Worm (Caenorhabditis elegans) whole organism, midembryonic: Measurements from ENCODE around the gene Y32B12B.1.
"Not testable (repeated sequence)": the region's sequence is repeated elsewhere in the genome, so short reads cannot be mapped to it uniquely, and the experiment has no call there.

Experiments
- T22C8.4 ChIP-seq: fragments of 200-800 bp; sonication (Bioruptor generic); IDR thresholded peaks from 2 replicates; pipeline ENCODE4 v1.3.6; 2022; ENCODE audit warnings: missing genetic modification characterization, missing compliant biosample characterization
- cog-1 ChIP-seq: sonication (generic microtip); optimal IDR thresholded peaks from 2 replicates; lab custom pipeline; 2016; ENCODE audit warnings: missing genetic modification characterization, missing compliant biosample characterization
- flt-1 ChIP-seq: fragments of 200-800 bp; sonication (Bioruptor generic); IDR thresholded peaks from 2 replicates; pipeline ENCODE4 v1.3.6; 2022; ENCODE audit warnings: missing genetic modification characterization, missing compliant biosample characterization
- klf-2 ChIP-seq: fragments of 200-800 bp; sonication (Bioruptor generic); conservative IDR thresholded peaks from 2 replicates; pipeline ENCODE4 v1.3.6; 2022; ENCODE audit warnings: missing genetic modification reagents, missing genetic modification characterization, missing compliant biosample characterization
- med-1 ChIP-seq: sonication (generic microtip); optimal IDR thresholded peaks from 2 replicates; lab custom pipeline; 2017; ENCODE audit warnings: missing genetic modification characterization, mild to moderate bottlenecking, missing compliant biosample characterization, antibody characterized with exemption, missing genetic modification reagents; ENCODE audit not compliant: insufficient read depth
- ref-1 ChIP-seq: fragments of 200-800 bp; sonication (Bioruptor generic); conservative IDR thresholded peaks from 2 replicates; pipeline ENCODE4 v1.3.6; 2022; ENCODE audit warnings: missing genetic modification reagents, missing genetic modification characterization, missing compliant biosample characterization
- tab-1 ChIP-seq: fragments of 200-800 bp; sonication (Bioruptor generic); IDR thresholded peaks from 2 replicates; pipeline ENCODE4 v1.3.6; 2022; ENCODE audit warnings: missing genetic modification characterization, missing compliant biosample characterization
- ztf-23 ChIP-seq: fragments of 200-800 bp; sonication (Bioruptor generic); IDR thresholded peaks from 2 replicates; pipeline ENCODE4 v1.3.6; 2022; ENCODE audit warnings: missing genetic modification reagents, missing genetic modification characterization, missing compliant biosample characterization
- ztf-29 ChIP-seq: fragments of 200-800 bp; sonication (Bioruptor generic); IDR thresholded peaks from 2 replicates; pipeline ENCODE4 v1.3.6; 2022; ENCODE audit warnings: missing genetic modification reagents, missing genetic modification characterization, missing compliant biosample characterization

The Y32B12B.1 gene

DNA sequence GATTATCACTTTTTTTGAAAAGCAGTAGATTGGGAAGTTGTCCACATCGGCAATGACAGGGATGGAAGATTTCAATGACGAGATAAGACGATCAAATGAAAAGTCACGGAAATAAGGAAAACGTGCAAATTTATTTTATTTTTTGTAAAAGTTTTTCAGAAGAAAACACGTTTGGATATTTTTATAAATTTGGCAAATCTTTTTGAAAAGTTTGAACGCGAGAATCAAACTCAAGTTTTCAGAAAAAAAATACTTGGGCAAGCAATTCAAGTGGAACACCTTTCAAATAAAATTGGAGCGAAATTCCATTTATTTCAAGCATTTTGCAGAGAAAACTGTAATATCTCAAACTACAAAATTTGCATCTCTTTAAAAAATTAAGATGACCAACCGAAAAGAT lies 21.7 kb upstream of the Y32B12B.1 start, which contains the start of gene F36D3.5:
F36D3.5 (minus strand) TSS at position 101 of the 400 bp plus-strand sequence.
- not testable (repeated sequence) for TF ChIP-seq flt-1; cog-1 (tag; lab: Kevin White, UChicago); tab-1 (GFP tag; lab: Robert Waterston, UW)

ce11 chrV:16517619-16518018 lies 19.2 kb upstream of the Y32B12B.1 start, which contains the start of gene F36D3.4:
Gene F36D3.4, minus strand, starts transcription at chrV:16517719.
- TF ChIP-seq ztf-29 (GFP tag; lab: Robert Waterston, UW) = no peak
- no peak for TF ChIP-seq cog-1 (tag; lab: Kevin White, UChicago)
- TF ChIP-seq tab-1 (GFP tag; lab: Robert Waterston, UW) = no peak
- TF ChIP-seq T22C8.4 (GFP tag; lab: Robert Waterston, UW) = no peak
- TF ChIP-seq klf-2 (GFP tag; lab: Robert Waterston, UW) = no peak

DNA sequence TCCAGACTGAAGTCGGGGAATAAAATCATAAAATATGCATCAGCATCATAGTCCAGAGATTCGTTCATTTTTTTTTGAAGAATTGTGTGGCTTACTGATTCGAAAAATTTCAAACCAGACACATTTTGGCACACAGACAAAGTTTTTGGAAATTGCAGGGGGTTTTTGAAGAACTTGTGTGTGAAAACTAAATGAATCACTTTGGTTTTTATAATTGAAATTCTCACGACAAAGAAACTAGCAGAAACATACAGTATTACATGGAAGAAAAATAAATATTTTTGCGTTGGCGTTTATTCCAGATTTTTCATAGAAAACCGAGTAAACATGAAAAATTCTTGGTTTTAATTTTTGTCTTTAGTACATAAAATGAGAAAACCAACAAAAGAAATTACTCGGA lies 14.6 kb upstream of the Y32B12B.1 start, which contains the start of gene srw-34:
srw-34 (minus strand) TSS at position 101 of the 400 bp plus-strand sequence.
- no peak for TF ChIP-seq ref-1

DNA sequence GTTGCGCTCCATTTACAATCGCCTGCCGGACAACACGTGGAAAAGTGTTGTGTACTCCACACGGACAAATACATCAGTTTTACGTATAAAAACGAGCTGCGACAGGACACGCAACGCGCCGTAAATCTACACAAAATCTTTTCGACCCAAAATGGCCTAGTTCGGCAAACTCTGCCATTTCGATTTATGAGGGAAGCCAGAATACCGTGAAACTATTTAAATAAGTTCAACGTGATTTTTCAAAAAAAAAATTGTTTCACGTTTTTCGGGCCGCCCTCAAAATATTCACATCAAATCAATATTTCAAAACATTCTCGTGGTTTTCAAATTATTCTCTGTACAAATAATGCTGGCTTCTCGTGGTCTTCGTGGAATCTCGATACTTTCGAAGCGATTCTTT lies 9.9 kb upstream of the Y32B12B.1 start, which contains the start of gene F36D3.8:
F36D3.8 (plus strand) TSS at position 301 of the 400 bp plus-strand sequence.
- TF ChIP-seq ztf-23 (GFP tag; lab: Robert Waterston, UW) (no peak), med-1 (GFP tag; lab: Kevin White, UChicago) (no peak), flt-1 (no peak), cog-1 (tag; lab: Kevin White, UChicago) (no peak), ref-1 (no peak), tab-1 (GFP tag; lab: Robert Waterston, UW) (no peak), klf-2 (GFP tag; lab: Robert Waterston, UW) (no peak), ztf-29 (GFP tag; lab: Robert Waterston, UW) (no peak), T22C8.4 (GFP tag; lab: Robert Waterston, UW) (no peak)

- TF ChIP-seq ztf-29 (GFP tag; lab: Robert Waterston, UW) (no peak), cog-1 (tag; lab: Kevin White, UChicago) (no peak), tab-1 (GFP tag; lab: Robert Waterston, UW) (no peak)
Observed at ce11 chrV:16527796-16528195, 9.0 kb upstream of the Y32B12B.1 start, which contains the start of gene F36D3.16. Gene F36D3.16, plus strand, starts transcription at chrV:16528096.

ce11 chrV:16534000-16534399 lies 2.8 kb upstream of the Y32B12B.1 start, which contains the start of gene cpr-2:
Gene cpr-2, minus strand, starts transcription at chrV:16534100.
- TF ChIP-seq T22C8.4 (GFP tag; lab: Robert Waterston, UW) = no peak
- TF ChIP-seq cog-1 (tag; lab: Kevin White, UChicago) = no peak
- no peak for TF ChIP-seq med-1 (GFP tag; lab: Kevin White, UChicago)
- TF ChIP-seq ref-1 = no peak
- no peak for TF ChIP-seq klf-2 (GFP tag; lab: Robert Waterston, UW)
- TF ChIP-seq tab-1 (GFP tag; lab: Robert Waterston, UW) = no peak
- TF ChIP-seq ztf-23 (GFP tag; lab: Robert Waterston, UW) = no peak
- TF ChIP-seq ztf-29 (GFP tag; lab: Robert Waterston, UW) = no peak
- TF ChIP-seq flt-1 = no peak

DNA sequence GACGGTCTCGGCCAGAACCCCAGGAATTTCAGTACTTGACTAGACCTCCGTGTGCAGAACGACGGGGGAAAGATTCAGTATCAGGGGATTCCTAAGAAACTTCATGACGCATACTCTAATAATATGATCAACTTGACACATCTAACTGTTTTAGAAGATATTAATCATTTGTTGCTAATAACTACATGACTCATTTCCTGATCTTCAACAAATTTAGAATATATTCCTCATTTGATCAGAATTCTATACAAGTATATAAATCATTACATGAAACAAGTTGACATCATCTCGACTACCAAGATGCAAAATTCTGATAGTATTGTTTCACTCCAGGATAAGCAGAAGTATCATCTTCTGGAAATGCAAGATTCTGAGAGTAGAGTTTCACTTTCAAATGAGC lies 1.6 kb upstream of the Y32B12B.1 start, which contains the start of gene Y32B12B.8:
Y32B12B.8 (plus strand) TSS at position 301 of the 400 bp plus-strand sequence.
- no peak for TF ChIP-seq ztf-29 (GFP tag; lab: Robert Waterston, UW)
- no peak for TF ChIP-seq ref-1
- TF ChIP-seq cog-1 (tag; lab: Kevin White, UChicago) = no peak
- TF ChIP-seq ztf-23 (GFP tag; lab: Robert Waterston, UW) = no peak
- no peak for TF ChIP-seq tab-1 (GFP tag; lab: Robert Waterston, UW)
- TF ChIP-seq T22C8.4 (GFP tag; lab: Robert Waterston, UW) = no peak
- no peak for TF ChIP-seq med-1 (GFP tag; lab: Kevin White, UChicago)
- TF ChIP-seq klf-2 (GFP tag; lab: Robert Waterston, UW) = no peak
- no peak for TF ChIP-seq flt-1

- TF ChIP-seq tab-1 (GFP tag; lab: Robert Waterston, UW) (no peak), cog-1 (tag; lab: Kevin White, UChicago) (no peak), flt-1 (0 out of 2 replicates have a peak, but pooled peaks have one; percentile 27), ref-1 (no peak), med-1 (GFP tag; lab: Kevin White, UChicago) (no peak), ztf-23 (GFP tag; lab: Robert Waterston, UW) (no peak), T22C8.4 (GFP tag; lab: Robert Waterston, UW) (no peak), ztf-29 (GFP tag; lab: Robert Waterston, UW) (no peak)
Observed at ce11 chrV:16537908-16538446, 1.2 kb downstream of the Y32B12B.1 start, which contains the start of gene Y32B12B.2. Gene Y32B12B.2, plus strand, starts transcription at chrV:16538396.

DNA sequence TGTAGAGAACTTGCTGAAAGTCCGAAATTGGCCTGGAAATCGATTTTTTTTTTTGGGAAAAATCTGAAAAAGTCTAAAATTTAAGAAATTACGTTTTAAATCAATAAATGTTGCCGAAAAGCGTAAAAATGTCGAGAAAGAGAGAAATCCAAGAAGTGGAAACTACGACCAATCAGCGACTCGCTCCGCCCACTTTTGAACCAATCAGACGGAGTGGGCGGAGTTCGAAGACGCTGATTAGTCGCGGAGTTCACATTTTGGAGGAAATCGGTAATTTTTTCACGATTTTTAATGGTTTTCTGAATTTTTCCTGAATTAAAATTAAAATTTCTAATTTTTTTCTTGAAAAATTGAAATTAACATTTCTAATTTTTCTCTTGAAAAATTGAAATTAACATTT lies 2.9 kb downstream of the Y32B12B.1 start:
- TF ChIP-seq tab-1 (GFP tag; lab: Robert Waterston, UW) = no peak
- TF ChIP-seq T22C8.4 (GFP tag; lab: Robert Waterston, UW) = no peak

DNA sequence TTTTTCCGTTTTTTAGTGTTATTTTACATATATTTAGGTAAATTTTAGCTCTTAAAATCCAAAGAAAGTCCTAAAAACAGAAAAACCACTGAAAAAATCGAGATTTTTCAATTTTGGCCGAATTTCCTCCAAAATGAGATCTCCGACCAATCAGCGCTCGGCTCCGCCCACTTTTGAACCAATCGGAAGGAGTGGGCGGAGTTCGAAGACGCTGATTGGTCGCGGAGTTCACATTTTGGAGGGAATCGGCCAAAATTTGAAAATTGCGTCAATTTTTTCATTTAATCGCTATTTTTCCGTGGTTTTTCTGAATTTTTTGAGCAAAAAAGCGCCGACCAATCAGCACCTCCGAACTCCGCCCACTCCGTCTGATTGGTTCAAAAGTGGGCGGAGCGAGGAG lies 3.9 kb downstream of the Y32B12B.1 start:
- no peak for TF ChIP-seq ref-1
- no peak for TF ChIP-seq med-1 (GFP tag; lab: Kevin White, UChicago)
- TF ChIP-seq ztf-29 (GFP tag; lab: Robert Waterston, UW) = no peak
- TF ChIP-seq tab-1 (GFP tag; lab: Robert Waterston, UW) = no peak
- TF ChIP-seq T22C8.4 (GFP tag; lab: Robert Waterston, UW) = no peak
- TF ChIP-seq ztf-23 (GFP tag; lab: Robert Waterston, UW) = no peak
- TF ChIP-seq flt-1 = no peak
- no peak for TF ChIP-seq cog-1 (tag; lab: Kevin White, UChicago)
- TF ChIP-seq klf-2 (GFP tag; lab: Robert Waterston, UW) = no peak
